Worm (Caenorhabditis elegans) whole organism, L4/young adult: ENCODE results near the gene pacl-1.

Experiments
- W03F9.2 ChIP-seq: fragments of 150-350 bp; optimal IDR thresholded peaks from 2 replicates; lab custom pipeline; 2014; ENCODE audit warnings: missing biosample characterization, missing genetic modification characterization
- dao-5 ChIP-seq: sonication (generic microtip); optimal IDR thresholded peaks from 2 replicates; lab custom pipeline; 2016; ENCODE audit warnings: missing genotype, missing genetic modification characterization, moderate library complexity, missing compliant biosample characterization
- him-1 ChIP-seq: sonication (generic microtip); optimal IDR thresholded peaks from 2 replicates; lab custom pipeline; 2016; ENCODE audit warnings: missing genotype, missing genetic modification reagents, missing genetic modification characterization, missing compliant biosample characterization

pacl-1 gene

DNA sequence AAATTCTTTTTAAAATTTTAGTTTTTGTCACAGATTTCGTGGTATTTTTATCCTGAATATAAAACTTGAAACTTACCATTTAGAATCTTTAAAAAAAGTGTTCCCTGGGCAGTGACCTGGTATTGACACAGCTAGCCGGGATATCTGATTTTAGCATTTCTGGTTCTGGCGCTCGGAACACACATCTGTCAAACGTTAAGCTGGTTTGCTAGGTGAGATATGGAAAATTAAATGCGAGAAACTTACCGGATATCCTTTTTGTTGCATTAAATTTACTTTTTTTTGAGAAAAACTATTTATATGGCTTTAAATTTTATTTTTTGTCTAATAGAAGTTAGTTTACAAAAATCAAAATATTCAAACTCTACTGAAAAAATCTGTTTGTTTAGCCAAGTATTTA is 10.5 kb upstream of the pacl-1 start, which contains the start of gene F28G4.4:
Gene F28G4.4, minus strand, starts transcription at position 101 of the 400 bp plus-strand sequence.
- TF ChIP-seq dao-5 (tag; lab: Kevin White, UChicago) (no peak), him-1 (no peak), W03F9.2 (no peak)

ce11 chrV:16282147-16282546 is 6.9 kb upstream of the pacl-1 start, which contains the start of gene F28G4.2:
Gene F28G4.2, minus strand, starts transcription at chrV:16282321.
- TF ChIP-seq him-1, result no peak
- no peak for TF ChIP-seq dao-5 (tag; lab: Kevin White, UChicago)
- TF ChIP-seq W03F9.2, result no peak

- TF ChIP-seq dao-5 (tag; lab: Kevin White, UChicago) (no peak), him-1 (no peak), W03F9.2 (no peak)
Measured at ce11 chrV:16277918-16278317, 2.7 kb upstream of the pacl-1 start, which contains the start of gene cyp-37B1. Gene cyp-37B1, plus strand, starts transcription at chrV:16278116.

DNA sequence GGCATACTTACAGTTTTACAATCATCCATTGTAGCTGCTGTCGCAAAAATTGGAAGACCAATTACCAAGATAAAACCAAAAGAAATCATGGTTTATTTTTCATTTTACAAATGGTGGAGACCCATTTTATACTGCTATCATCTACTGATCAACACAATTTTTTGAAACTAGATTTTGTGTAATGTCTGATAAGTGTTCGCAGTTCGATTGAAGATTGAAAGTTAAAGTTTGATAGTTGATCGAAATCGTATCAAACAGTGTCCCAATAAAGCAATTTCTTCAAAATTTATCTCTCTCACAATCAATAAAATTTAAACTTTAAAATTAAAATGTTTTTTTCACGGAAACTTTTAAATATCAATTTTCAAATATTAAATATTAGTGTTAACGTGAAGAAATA is 4.1 kb downstream of the pacl-1 start, which contains the start of gene T13F3.6:
Gene T13F3.6, minus strand, starts transcription at position 101 of the 400 bp plus-strand sequence.
- TF ChIP-seq him-1, result no peak
- no peak for TF ChIP-seq dao-5 (tag; lab: Kevin White, UChicago)
- TF ChIP-seq W03F9.2, result no peak

DNA sequence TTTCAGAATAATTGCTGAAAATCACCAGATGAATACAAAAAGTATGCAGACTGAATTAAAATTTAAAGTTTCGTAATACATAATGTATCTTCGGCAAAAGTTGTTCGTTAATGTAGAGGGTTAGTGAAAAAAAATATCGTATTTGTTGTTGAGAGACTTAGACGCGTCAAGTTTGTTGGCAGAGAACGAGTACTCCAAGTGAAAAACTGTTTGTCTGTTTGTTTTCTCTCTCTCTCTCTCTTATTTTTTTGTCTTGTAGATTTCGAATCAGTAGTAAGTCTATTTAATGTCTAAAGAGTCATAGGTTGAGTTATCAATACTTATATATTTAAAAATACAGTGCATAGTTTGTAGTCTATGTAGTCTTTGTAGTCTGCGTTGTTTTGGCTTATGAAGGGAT is 5.7 kb downstream of the pacl-1 start, which contains the start of the genes fbxa-2 and T13F3.8:
Gene fbxa-2, minus strand, starts transcription at position 101 of the 400 bp plus-strand sequence.
Gene T13F3.8, plus strand, starts transcription at position 245 of the 400 bp plus-strand sequence.
- TF ChIP-seq him-1 (no peak), W03F9.2 (no peak), dao-5 (tag; lab: Kevin White, UChicago) (no peak)

- TF ChIP-seq W03F9.2 (no peak), dao-5 (tag; lab: Kevin White, UChicago) (no peak), him-1 (no peak)
Measured at ce11 chrV:16266514-16266913, 8.7 kb downstream of the pacl-1 start, which contains the start of gene T13F3.4. Gene T13F3.4, minus strand, starts transcription at chrV:16266614.

DNA sequence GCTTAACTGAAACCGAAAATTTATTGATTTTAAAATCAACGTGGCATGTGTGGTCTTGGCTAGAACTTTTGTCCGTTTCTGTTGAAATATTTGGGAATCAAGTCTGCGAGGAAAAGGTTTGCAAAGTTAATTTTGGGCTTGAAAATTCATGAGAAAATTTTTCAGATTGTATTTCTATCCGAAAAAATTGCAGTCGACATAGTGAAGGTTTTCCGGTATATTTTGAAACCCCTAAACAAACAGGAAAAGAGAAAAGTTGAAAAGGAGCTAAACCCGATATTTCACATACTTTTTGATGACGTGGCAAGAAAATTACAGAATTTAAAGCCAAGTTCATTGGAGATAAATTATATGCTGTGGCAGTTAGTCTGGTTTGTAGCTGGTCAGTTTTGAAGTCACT is 15.6 kb downstream of the pacl-1 start, which contains the start of gene nhr-127:
Gene nhr-127, plus strand, starts transcription at position 301 of the 400 bp plus-strand sequence.
- TF ChIP-seq dao-5 (tag; lab: Kevin White, UChicago), result no peak
- TF ChIP-seq him-1, result no peak
- no peak for TF ChIP-seq W03F9.2

DNA sequence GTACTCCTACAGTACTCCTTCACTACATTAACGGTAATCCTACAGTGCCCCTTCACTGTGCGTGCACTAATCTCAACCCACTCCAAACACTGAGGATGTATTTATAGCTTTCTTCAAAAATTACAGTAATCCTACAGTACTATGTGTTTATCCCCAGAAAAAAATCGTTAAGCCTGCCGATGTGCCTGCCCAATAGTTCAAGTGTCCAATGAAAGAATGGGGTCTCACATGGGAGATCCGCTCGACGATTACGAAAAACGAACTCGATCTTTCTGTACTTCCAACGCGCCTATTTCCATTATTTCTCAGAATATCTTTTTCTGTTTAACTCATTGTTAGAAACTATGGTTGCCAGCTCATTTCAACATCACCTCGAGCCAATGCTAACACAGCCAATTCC is 17.1 kb downstream of the pacl-1 start, which contains the start of gene nhr-218:
Gene nhr-218, plus strand, starts transcription at position 301 of the 400 bp plus-strand sequence.
- no peak for TF ChIP-seq W03F9.2
- TF ChIP-seq dao-5 (tag; lab: Kevin White, UChicago), result no peak
- no peak for TF ChIP-seq him-1

ce11 chrV:16256395-16256794 is 18.9 kb downstream of the pacl-1 start, which contains the start of gene bgnt-1.3:
Gene bgnt-1.3, minus strand, starts transcription at chrV:16256495.
- TF ChIP-seq W03F9.2 (no peak), dao-5 (tag; lab: Kevin White, UChicago) (no peak), him-1 (no peak)

DNA sequence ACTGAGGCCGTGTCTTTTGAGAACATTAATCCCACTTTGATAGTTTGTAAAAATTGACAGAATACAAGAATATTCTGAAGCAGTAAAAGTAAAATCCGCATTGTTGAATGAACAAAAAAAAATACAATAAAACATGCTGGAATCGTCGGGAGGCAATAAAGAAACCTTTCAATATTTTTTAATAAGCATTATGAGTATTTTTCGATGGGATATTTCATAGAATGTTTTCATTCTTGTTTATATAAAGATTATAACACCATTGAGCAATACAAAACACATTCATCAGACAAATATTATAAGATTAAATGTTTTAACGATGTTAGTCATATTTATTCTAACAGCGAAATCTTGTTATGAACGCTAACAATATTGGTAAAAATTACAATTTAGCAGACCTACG is 21.6 kb downstream of the pacl-1 start, which contains the start of gene gcy-20:
Gene gcy-20, minus strand, starts transcription at position 101 of the 400 bp plus-strand sequence.
- TF ChIP-seq dao-5 (tag; lab: Kevin White, UChicago), result no peak
- no peak for TF ChIP-seq W03F9.2
- no peak for TF ChIP-seq him-1

DNA sequence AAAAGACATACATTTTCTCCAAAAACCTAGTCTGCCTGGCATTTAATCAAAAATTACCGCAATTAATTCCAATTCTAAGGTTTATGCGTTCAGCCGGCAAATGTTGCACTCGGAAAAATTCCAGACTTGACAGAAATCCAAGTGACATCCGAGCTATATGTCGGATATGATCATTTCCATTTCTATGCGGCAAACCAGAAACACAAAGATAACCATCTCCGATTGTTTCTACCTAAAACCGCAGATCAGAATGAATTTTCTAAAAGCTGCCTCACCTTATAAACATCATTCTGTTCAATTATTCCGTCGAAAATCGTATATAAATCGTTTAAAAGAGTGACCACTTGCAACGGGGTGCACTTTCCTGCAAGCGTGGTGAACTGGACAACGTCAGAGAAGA is 26.1 kb downstream of the pacl-1 start:
- TF ChIP-seq dao-5 (tag; lab: Kevin White, UChicago), result no peak
- no peak for TF ChIP-seq W03F9.2

DNA sequence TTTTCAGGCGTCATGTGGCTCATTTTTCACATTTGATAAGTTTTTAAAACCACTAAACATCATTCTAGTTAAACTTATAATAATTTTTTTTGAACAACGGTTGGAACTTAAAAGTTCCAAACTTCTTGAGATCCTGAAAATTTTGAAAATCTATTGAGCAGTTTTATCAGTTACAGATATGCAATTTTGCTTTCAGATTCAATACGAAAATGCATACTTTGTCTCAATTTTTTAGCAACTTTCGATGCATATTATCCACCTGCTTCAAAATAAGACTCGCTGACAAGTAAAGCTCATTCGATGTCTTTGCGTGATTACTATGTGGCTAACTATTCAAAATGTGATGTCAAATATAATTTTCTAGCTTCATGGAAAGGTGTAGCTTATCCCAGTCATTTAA is 28.7 kb downstream of the pacl-1 start, which contains the start of gene srh-95:
Gene srh-95, plus strand, starts transcription at position 301 of the 400 bp plus-strand sequence.
- TF ChIP-seq W03F9.2 (no peak), dao-5 (tag; lab: Kevin White, UChicago) (no peak), him-1 (no peak)

ce11 chrV:16244078-16244477 is 31.2 kb downstream of the pacl-1 start, which contains the start of gene srh-104:
Gene srh-104, minus strand, starts transcription at chrV:16244178.
- no peak for TF ChIP-seq W03F9.2
- TF ChIP-seq dao-5 (tag; lab: Kevin White, UChicago), result no peak
- no peak for TF ChIP-seq him-1

DNA sequence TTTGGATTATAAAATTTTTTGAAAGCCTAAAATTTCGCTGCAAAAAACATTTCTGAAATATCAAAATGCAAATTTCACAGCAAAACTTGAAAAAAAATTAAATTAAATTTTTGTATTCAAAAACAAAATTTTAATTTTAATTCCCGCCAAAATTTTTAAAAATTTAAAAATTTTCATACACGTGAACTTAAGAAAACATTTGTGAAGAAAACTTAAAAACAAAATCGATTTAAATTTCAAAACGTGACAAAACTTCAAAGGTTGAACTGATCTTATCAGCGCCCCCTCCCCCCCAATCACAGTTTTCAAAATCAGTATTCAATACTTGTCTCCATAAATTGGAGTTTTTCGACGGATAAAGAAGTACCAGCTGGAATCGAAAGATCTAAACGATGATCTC is 38.0 kb downstream of the pacl-1 start, which contains the start of gene F21H7.5:
Gene F21H7.5, plus strand, starts transcription at position 301 of the 400 bp plus-strand sequence.
- TF ChIP-seq dao-5 (tag; lab: Kevin White, UChicago), result no peak

- TF ChIP-seq W03F9.2 (no peak), him-1 (no peak), dao-5 (tag; lab: Kevin White, UChicago) (no peak)
Measured at ce11 chrV:16235647-16236046, 39.6 kb downstream of the pacl-1 start, which contains the start of gene srh-98. Gene srh-98, minus strand, starts transcription at chrV:16235747.
